Fruit fly (Drosophila melanogaster) whole organism, embryonic: ENCODE data around the gene moody.

Experiments
- Adf1 ChIP-seq: fragments of 200-800 bp; sonication (Bioruptor generic); IDR thresholded peaks from 2 replicates; pipeline ENCODE4 v1.3.6; 2022; ENCODE audit warnings: missing biosample characterization, missing genetic modification characterization
- Atf-2 ChIP-seq: fragments of 200-800 bp; sonication (Bioruptor generic); optimal IDR thresholded peaks from 2 replicates; lab custom pipeline; 2016; ENCODE audit warnings: missing biosample characterization, missing genetic modification characterization
- CG10267 ChIP-seq: fragments of 200-800 bp; sonication (Bioruptor generic); optimal IDR thresholded peaks from 2 replicates; lab custom pipeline; 2018; ENCODE audit warnings: missing biosample characterization, mild to moderate bottlenecking, missing genetic modification characterization, moderate library complexity
- CG10321 ChIP-seq: fragments of 200-800 bp; sonication (Bioruptor generic); IDR thresholded peaks from 2 replicates; pipeline ENCODE4 v1.3.6; 2022; ENCODE audit warnings: missing biosample characterization, missing genetic modification characterization
- CG10431 ChIP-seq: fragments of 200-800 bp; sonication (Bioruptor generic); optimal IDR thresholded peaks from 3 replicates; lab custom pipeline; 2018; ENCODE audit warnings: missing biosample characterization, mild to moderate bottlenecking, missing genetic modification characterization
- CG10543 ChIP-seq: fragments of 200-800 bp; sonication (Bioruptor generic); optimal IDR thresholded peaks from 3 replicates; lab custom pipeline; 2017; ENCODE audit warnings: missing biosample characterization, mild to moderate bottlenecking, missing genetic modification characterization, moderate library complexity
- CG12769 ChIP-seq: fragments of 200-800 bp; sonication (Bioruptor generic); optimal IDR thresholded peaks from 2 replicates; lab custom pipeline; 2019; ENCODE audit warnings: missing biosample characterization, mild to moderate bottlenecking, missing genetic modification characterization, moderate library complexity
- CG14710 ChIP-seq: fragments of 200-800 bp; sonication (Bioruptor generic); optimal IDR thresholded peaks from 3 replicates; lab custom pipeline; 2019; ENCODE audit warnings: missing biosample characterization, mild to moderate bottlenecking, missing genetic modification characterization, moderate library complexity
- CG14860 ChIP-seq: fragments of 200-800 bp; sonication (Bioruptor generic); IDR thresholded peaks from 3 replicates; pipeline ENCODE4 v1.3.6; 2022; ENCODE audit warnings: missing biosample characterization, missing genetic modification characterization; ENCODE audit not compliant: partially characterized antibody
- CG1529 ChIP-seq: fragments of 200-800 bp; sonication (Bioruptor generic); optimal IDR thresholded peaks from 3 replicates; lab custom pipeline; 2018; ENCODE audit warnings: missing biosample characterization, missing genetic modification characterization
- CG15696 ChIP-seq: fragments of 200-800 bp; sonication (Bioruptor generic); optimal IDR thresholded peaks from 2 replicates; lab custom pipeline; 2019; ENCODE audit warnings: missing biosample characterization, mild to moderate bottlenecking, missing genetic modification characterization, moderate library complexity
- CG16779 ChIP-seq: fragments of 200-800 bp; sonication (Bioruptor generic); IDR thresholded peaks from 2 replicates; pipeline ENCODE4 v1.3.6; 2022; ENCODE audit warnings: missing biosample characterization, missing genetic modification characterization
- CG17612 ChIP-seq: fragments of 200-800 bp; sonication (Bioruptor generic); IDR thresholded peaks from 2 replicates; pipeline ENCODE4 v1.3.6; 2022; ENCODE audit warnings: missing biosample characterization, missing genetic modification characterization
- CG1832 ChIP-seq: fragments of 200-800 bp; sonication (Bioruptor generic); optimal IDR thresholded peaks from 2 replicates; lab custom pipeline; 2017; ENCODE audit warnings: missing biosample characterization, mild to moderate bottlenecking, missing genetic modification characterization, inconsistent platforms
- CG18764 ChIP-seq: fragments of 200-800 bp; sonication (Bioruptor generic); optimal IDR thresholded peaks from 3 replicates; lab custom pipeline; 2016; ENCODE audit warnings: missing biosample characterization, missing genetic modification characterization
- CG2116 ChIP-seq: fragments of 200-800 bp; sonication (Bioruptor generic); optimal IDR thresholded peaks from 3 replicates; lab custom pipeline; 2018; ENCODE audit warnings: missing biosample characterization, mild to moderate bottlenecking, missing genetic modification characterization
- CG6254 ChIP-seq: fragments of 200-800 bp; sonication (Bioruptor generic); optimal IDR thresholded peaks from 3 replicates; lab custom pipeline; 2017; ENCODE audit warnings: mild to moderate bottlenecking, missing biosample characterization, missing genetic modification reagents, missing genetic modification characterization
- CG6854 ChIP-seq: fragments of 200-800 bp; sonication (Bioruptor generic); optimal IDR thresholded peaks from 3 replicates; lab custom pipeline; 2017; ENCODE audit warnings: missing biosample characterization, mild to moderate bottlenecking, missing genetic modification characterization
- CG7928 ChIP-seq: fragments of 200-800 bp; sonication (Bioruptor generic); optimal IDR thresholded peaks from 2 replicates; lab custom pipeline; 2017; ENCODE audit warnings: missing biosample characterization, mild to moderate bottlenecking, missing genetic modification characterization
- CG8290 ChIP-seq, 3 experiments: fragments of 200-800 bp; sonication (Bioruptor generic); optimal IDR thresholded peaks; 2 replicates each; lab custom pipeline; 2016 to 2019; ENCODE audit warnings: missing biosample characterization in 3 of 3, missing genetic modification characterization in 3 of 3, mild to moderate bottlenecking in 2 of 3, moderate library complexity in 1 of 3
- Deaf1 ChIP-seq: fragments of 200-800 bp; optimal IDR thresholded peaks from 3 replicates; lab custom pipeline; 2019; ENCODE audit warnings: missing biosample characterization, mild to moderate bottlenecking, missing genetic modification characterization, moderate library complexity
- Doc2 ChIP-seq: fragments of 200-800 bp; sonication (Bioruptor generic); IDR thresholded peaks from 2 replicates; pipeline ENCODE4 v1.3.6; 2022; ENCODE audit warnings: missing biosample characterization, missing genetic modification characterization
- H2.0 ChIP-seq: fragments of 200-800 bp; sonication (Bioruptor generic); IDR thresholded peaks from 2 replicates; pipeline ENCODE4 v1.3.6; 2022; ENCODE audit warnings: missing biosample characterization, missing genetic modification characterization
- Med ChIP-seq: fragments of 200-800 bp; sonication (Bioruptor generic); peaks from one replicate; lab custom pipeline; 2016; ENCODE audit warnings: missing biosample characterization, missing genetic modification characterization, mild to moderate bottlenecking, inconsistent platforms, moderate library complexity
- Pdp1 ChIP-seq, 2 experiments: fragments of 200-800 bp; sonication (Bioruptor generic); optimal IDR thresholded peaks; 3 replicates each; lab custom pipeline; 2016; ENCODE audit warnings: missing biosample characterization in 2 of 2, missing genetic modification characterization in 2 of 2, mild to moderate bottlenecking in 1 of 2, moderate library complexity in 1 of 2
- Tbp ChIP-seq: fragments of >200 bp; optimal IDR thresholded peaks from 2 replicates; lab custom pipeline; 2018; ENCODE audit warnings: missing biosample characterization, missing genetic modification characterization
- Xrp1 ChIP-seq: fragments of 200-800 bp; sonication (Bioruptor generic); IDR thresholded peaks from 2 replicates; pipeline ENCODE4 v1.3.6; 2022; ENCODE audit warnings: missing biosample characterization, missing genetic modification characterization
- cato ChIP-seq: fragments of 200-800 bp; sonication (Bioruptor generic); optimal IDR thresholded peaks from 2 replicates; lab custom pipeline; 2016; ENCODE audit warnings: missing biosample characterization, missing genetic modification characterization, borderline replicate concordance
- cg ChIP-seq: fragments of 200-800 bp; sonication (Bioruptor generic); optimal IDR thresholded peaks from 3 replicates; lab custom pipeline; 2019; ENCODE audit warnings: missing biosample characterization, mild to moderate bottlenecking, missing genetic modification characterization, moderate library complexity
- chinmo ChIP-seq: fragments of 200-800 bp; sonication (Bioruptor generic); IDR thresholded peaks from 4 replicates; pipeline ENCODE4 v1.3.6; 2022; ENCODE audit warnings: missing biosample characterization, missing genetic modification characterization; ENCODE audit not compliant: partially characterized antibody
- ci ChIP-seq: fragments of 200-800 bp; sonication (Bioruptor generic); IDR thresholded peaks from 3 replicates; pipeline ENCODE4 v1.3.6; 2022; ENCODE audit warnings: missing biosample characterization, missing genetic modification characterization
- dm ChIP-seq: fragments of 200-800 bp; sonication (Bioruptor generic); optimal IDR thresholded peaks from 3 replicates; lab custom pipeline; 2016; ENCODE audit warnings: missing biosample characterization, missing genetic modification characterization
- eyg ChIP-seq: fragments of 200-800 bp; sonication (Bioruptor generic); optimal IDR thresholded peaks from 3 replicates; lab custom pipeline; 2016; ENCODE audit warnings: missing biosample characterization, missing genetic modification characterization
- ftz-f1 ChIP-seq: fragments of 200-800 bp; sonication (Bioruptor generic); optimal IDR thresholded peaks from 2 replicates; lab custom pipeline; 2016; ENCODE audit warnings: missing biosample characterization, missing genetic modification characterization
- grn ChIP-seq: fragments of 200-800 bp; sonication (Bioruptor generic); optimal IDR thresholded peaks from 3 replicates; lab custom pipeline; 2017; ENCODE audit warnings: missing biosample characterization, missing genetic modification characterization
- kay ChIP-seq: fragments of 200-800 bp; sonication (Bioruptor generic); optimal IDR thresholded peaks from 2 replicates; lab custom pipeline; 2016; ENCODE audit warnings: missing biosample characterization, missing genetic modification characterization
- ken ChIP-seq: fragments of 200-800 bp; sonication (Bioruptor generic); IDR thresholded peaks from 3 replicates; pipeline ENCODE4 v1.3.6; 2022; ENCODE audit warnings: missing biosample characterization, missing genetic modification characterization
- lab ChIP-seq: fragments of 200-800 bp; sonication (Bioruptor generic); optimal IDR thresholded peaks from 3 replicates; lab custom pipeline; 2017; ENCODE audit warnings: missing biosample characterization, missing genetic modification characterization, mild to moderate bottlenecking, moderate library complexity, missing genetic modification reagents
- lola ChIP-seq, 3 experiments: fragments of >200 bp in 2 of 3; fragments of 200-800 bp in 1 of 3; sonication (Bioruptor generic) in 1 of 3; optimal IDR thresholded peaks; 2 replicates each; lab custom pipeline; 2017 to 2019; ENCODE audit warnings: missing biosample characterization in 3 of 3, missing genetic modification characterization in 3 of 3, mild to moderate bottlenecking in 1 of 3, moderate library complexity in 1 of 3
- mirr ChIP-seq: fragments of 200-800 bp; sonication (Bioruptor generic); optimal IDR thresholded peaks from 3 replicates; lab custom pipeline; 2018; ENCODE audit warnings: missing biosample characterization, mild to moderate bottlenecking, missing genetic modification characterization
- nerfin-1 ChIP-seq: fragments of 200-800 bp; sonication (Bioruptor generic); optimal IDR thresholded peaks from 3 replicates; lab custom pipeline; 2019; ENCODE audit warnings: missing biosample characterization, mild to moderate bottlenecking, missing genetic modification characterization, moderate library complexity
- p53 ChIP-seq: fragments of 200-800 bp; sonication (Bioruptor generic); optimal IDR thresholded peaks from 2 replicates; lab custom pipeline; 2016; ENCODE audit warnings: missing biosample characterization, missing genetic modification characterization
- sd ChIP-seq: fragments of 200-800 bp; sonication (Bioruptor generic); optimal IDR thresholded peaks from 3 replicates; lab custom pipeline; 2018; ENCODE audit warnings: missing biosample characterization, mild to moderate bottlenecking, missing genetic modification characterization, moderate library complexity
- sens ChIP-seq: fragments of 200-800 bp; sonication (Bioruptor generic); peaks from one replicate; lab custom pipeline; 2016; ENCODE audit warnings: missing biosample characterization, missing genetic modification characterization
- so ChIP-seq: fragments of 200-800 bp; sonication (Bioruptor generic); IDR thresholded peaks from 3 replicates; pipeline ENCODE4 v1.3.6; 2022; ENCODE audit warnings: missing biosample characterization, missing genetic modification characterization
- sr ChIP-seq: fragments of 200-800 bp; sonication (Bioruptor generic); IDR thresholded peaks from 3 replicates; pipeline ENCODE4 v1.3.6; 2022; ENCODE audit warnings: missing biosample characterization, missing genetic modification characterization
- tgo ChIP-seq: fragments of 200-800 bp; sonication (Bioruptor generic); IDR thresholded peaks from 3 replicates; pipeline ENCODE4 v1.3.6; 2022; ENCODE audit warnings: missing biosample characterization, missing genetic modification characterization
- vvl ChIP-seq: fragments of 200-800 bp; sonication (Bioruptor generic); IDR thresholded peaks from 2 replicates; pipeline ENCODE4 v1.3.6; 2022; ENCODE audit warnings: missing biosample characterization, missing genetic modification characterization

Gene moody

dm6 chrX:2032821-2033436 is 17.0 kb downstream of the moody start:
- TF ChIP-seq Adf1 (GFP tag; lab: Robert Waterston, UW) (peak; percentile 41), vvl (GFP tag; lab: Robert Waterston, UW) (no peak), CG10321 (GFP tag; lab: Robert Waterston, UW) (peak; percentile 82), kay (GFP tag; lab: Kevin White, UChicago) (peak; percentile 64), Pdp1 (GFP tag; optimal IDR thresholded peaks at IDR 0.05; lab: Kevin White, UChicago) (peak in 1 of 2 experiments; percentile 59), CG15696 (tag; lab: Kevin White, UChicago) (no peak), p53 (GFP tag; lab: Kevin White, UChicago) (peak; percentile 90), CG10267 (tag; lab: Kevin White, UChicago) (no peak), ftz-f1 (GFP tag; lab: Kevin White, UChicago) (peak; percentile 29), grn (GFP tag; lab: Kevin White, UChicago) (no peak), so (peak; percentile 92), CG10543 (GFP tag; lab: Kevin White, UChicago) (peak; percentile 80), nerfin-1 (tag; lab: Kevin White, UChicago) (no peak), Tbp (GFP tag; lab: Kevin White, UChicago) (no peak), ken (GFP tag; lab: Robert Waterston, UW) (0 out of 3 replicates have a peak, but pooled peaks have one; percentile 9), dm (GFP tag; lab: Kevin White, UChicago) (no peak), cg (GFP tag; lab: Kevin White, UChicago) (peak; percentile 3), H2.0 (GFP tag; lab: Robert Waterston, UW) (no peak), cato (GFP tag; lab: Kevin White, UChicago) (no peak), Deaf1 (tag; lab: Kevin White, UChicago) (peak; percentile 34), Doc2 (GFP tag; lab: Robert Waterston, UW) (no peak), CG12769 (peak; percentile 67), sr (GFP tag; lab: Robert Waterston, UW) (peak; percentile 73), lab (GFP tag; lab: Kevin White, UChicago) (peak; percentile 6), sd (peak; percentile 84), ci (GFP tag; lab: Robert Waterston, UW) (0 out of 3 replicates have a peak, but pooled peaks have one; percentile 25), CG8290 (GFP tag; optimal IDR thresholded peaks at IDR 0.05; lab: Kevin White, UChicago) (no peak), CG8290 (tag; optimal IDR thresholded peaks at IDR 0.05; lab: Kevin White, UChicago) (peak in 1 of 2 experiments; percentile 23), CG16779 (GFP tag; lab: Robert Waterston, UW) (no peak), eyg (GFP tag; lab: Kevin White, UChicago) (no peak), chinmo (GFP tag; lab: Robert Waterston, UW) (0 out of 4 replicates have a peak, but pooled peaks have one; percentile 48), lola (GFP tag; optimal IDR thresholded peaks at IDR 0.05; lab: Kevin White, UChicago) (no peak), mirr (GFP tag; lab: Kevin White, UChicago) (peak; percentile 9), CG17612 (GFP tag; lab: Robert Waterston, UW) (no peak), CG1832 (peak; percentile 28), CG10431 (GFP tag; lab: Kevin White, UChicago) (no peak), Med (GFP tag; lab: Kevin White, UChicago) (peak; percentile 73)

DNA sequence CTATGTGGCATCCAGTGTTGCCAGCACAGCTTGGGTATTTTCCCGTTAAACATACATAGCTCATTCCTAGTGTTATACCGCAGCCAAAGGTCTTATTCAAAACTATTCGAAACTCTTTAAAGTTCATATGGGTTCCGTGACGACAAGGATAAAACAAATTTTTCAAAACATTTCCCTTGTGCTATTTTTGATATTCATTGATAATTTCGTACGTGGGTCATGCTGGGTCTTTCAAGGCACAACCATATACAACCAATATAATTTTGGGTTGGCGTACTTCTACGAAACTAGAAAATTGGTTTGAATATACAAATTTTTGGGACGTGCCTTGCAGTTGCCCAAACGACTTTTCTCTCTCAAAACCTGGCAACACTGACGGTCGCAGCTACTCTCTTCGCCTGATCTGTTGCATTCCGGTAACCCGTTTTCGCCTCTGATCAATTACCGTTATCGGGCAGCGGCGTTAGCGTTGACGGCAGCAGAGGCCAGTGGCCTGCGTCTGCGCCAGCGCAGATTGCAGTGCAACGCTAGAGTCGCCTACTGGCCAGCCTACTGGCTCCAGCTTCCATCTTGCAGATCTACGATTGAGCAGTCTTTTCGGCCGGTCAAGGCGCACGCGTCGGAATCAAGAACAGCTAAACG is 17.6 kb downstream of the moody start:
- TF ChIP-seq CG8290 (GFP tag; optimal IDR thresholded peaks at IDR 0.05; lab: Kevin White, UChicago) (peak; percentile 32), CG8290 (tag; optimal IDR thresholded peaks at IDR 0.05; lab: Kevin White, UChicago) (no peak), CG6854 (no peak), CG7928 (GFP tag; lab: Kevin White, UChicago) (no peak), sens (GFP tag; lab: Kevin White, UChicago) (peak; percentile 59), CG14860 (GFP tag; lab: Robert Waterston, UW) (no peak), CG6254 (GFP tag; lab: Kevin White, UChicago) (no peak), CG18764 (no peak), CG1529 (GFP tag; lab: Kevin White, UChicago) (no peak), Atf-2 (GFP tag; lab: Kevin White, UChicago) (no peak), Xrp1 (GFP tag; lab: Robert Waterston, UW) (no peak), tgo (GFP tag; lab: Robert Waterston, UW) (no peak), CG14710 (no peak), CG2116 (GFP tag; lab: Kevin White, UChicago) (no peak)
